3 worm cellular contexts compared by ENCODE assay signal in genomic region chrV:12443754-12444153, ce11.
TF ChIP-seq lines count a peak whose summit lies in the region.

Gene pals-39 (minus strand): TSS chrV:12443854.

TF ChIP-seq in whole organism, L2 larva, 48 proteins besides CTCF, POLR2A, EP300 and RAD21:
- TF ChIP-seq unc-55 (GFP tag; optimal IDR thresholded peaks at IDR 0.05; lab: Kevin White, UChicago), result no peak
- no peak for TF ChIP-seq nhr-77 (tag; optimal IDR thresholded peaks at IDR 0.05; lab: Kevin White, UChicago)
- no peak for TF ChIP-seq aly-2 (tag; optimal IDR thresholded peaks at IDR 0.05; lab: Kevin White, UChicago)
- TF ChIP-seq blmp-1 (tag; optimal IDR thresholded peaks at IDR 0.05; lab: Kevin White, UChicago; ENCODE audit: insufficient read depth), result no peak
- TF ChIP-seq fos-1 (tag; optimal IDR thresholded peaks at IDR 0.05; lab: Kevin White, UChicago), result peak; percentile 21
- TF ChIP-seq dmd-4 (tag; optimal IDR thresholded peaks at IDR 0.05; lab: Kevin White, UChicago), result no peak

TF ChIP-seq in whole organism, L3 larva, 47 proteins besides CTCF, POLR2A, EP300 and RAD21:
- TF ChIP-seq pqm-1 (tag; optimal IDR thresholded peaks at IDR 0.05; lab: Kevin White, UChicago) (peak; percentile 30), pha-4 (tag; optimal IDR thresholded peaks at IDR 0.05; lab: Kevin White, UChicago) (peak; percentile 39), mdl-1 (tag; optimal IDR thresholded peaks at IDR 0.05; lab: Kevin White, UChicago) (no peak), nhr-25 (tag; optimal IDR thresholded peaks at IDR 0.05; lab: Kevin White, UChicago) (no peak)

TF ChIP-seq in whole organism, L4 larva, 104 proteins besides CTCF, POLR2A, EP300 and RAD21:
- TF ChIP-seq aha-1 (tag; lab: Kevin White, UChicago), result no peak
- TF ChIP-seq daf-16 (GFP tag; optimal IDR thresholded peaks at IDR 0.05; lab: Kevin White, UChicago), result no peak
- peak; percentile 64 for TF ChIP-seq daf-16 (tag; optimal IDR thresholded peaks at IDR 0.05; lab: Kevin White, UChicago)
- peak; percentile 21 for TF ChIP-seq pqm-1 (tag; optimal IDR thresholded peaks at IDR 0.05; lab: Kevin White, UChicago)

Comparison
In these comparisons a context has a peak if more than half of its experiments do, and no peak if none do; other contexts are left out.
1. Of the 23 proteins assayed by ChIP-seq in both whole organism, L4 larva and whole organism, L2 larva: peak only in whole organism, L4 larva: none; only in whole organism, L2 larva: fos-1; in both: none; in neither: 22.